Fruit fly (Drosophila melanogaster): Measurements from ENCODE around the gene VAChT.
A peak's percentile ranks its signal among the peaks of the same experiment; 100 is the strongest.

The VAChT gene

dm6 chr3R:18743270-18743922 lies 38.1 kb downstream of the VAChT start, which contains the start of gene Mekk1 (continued):
- TF ChIP-seq pros (GFP tag; optimal IDR thresholded peaks at IDR 0.05) (peak; percentile 27), nmo (GFP tag; optimal IDR thresholded peaks at IDR 0.05) (peak; percentile 47), CG2712 (tag; optimal IDR thresholded peaks at IDR 0.05) (peak; percentile 26), CG15269 (tag; optimal IDR thresholded peaks at IDR 0.05) (peak; percentile 53), Stat92E (GFP tag; optimal IDR thresholded peaks at IDR 0.05) (peak in 1 of 3 experiments; percentile 52), CG12236 (GFP tag; optimal IDR thresholded peaks at IDR 0.05) (no peak), tll (GFP tag; optimal IDR thresholded peaks at IDR 0.05) (no peak), HLH4C (GFP tag; IDR thresholded peaks at IDR 0.05; ENCODE audit: partially characterized antibody) (peak; percentile 45; the same call in 1 of the 3 replicates), Rx (GFP tag; IDR thresholded peaks at IDR 0.05) (no peak), CG2202 (tag; optimal IDR thresholded peaks at IDR 0.05) (no peak), CG13287 (GFP tag; IDR thresholded peaks at IDR 0.05; ENCODE audit: partially characterized antibody) (peak; percentile 74), CG10274 (GFP tag; optimal IDR thresholded peaks at IDR 0.05) (no peak), MTF-1 (GFP tag; optimal IDR thresholded peaks at IDR 0.05; ENCODE audit: borderline replicate concordance) (no peak), otp (GFP tag; IDR thresholded peaks at IDR 0.05) (0 out of 3 replicates have a peak, but pooled peaks have one; percentile 25), NFAT (GFP tag; IDR thresholded peaks at IDR 0.05) (no peak), CG17361 (GFP tag; IDR thresholded peaks at IDR 0.05) (peak; percentile 58), CG1792 (GFP tag; optimal IDR thresholded peaks at IDR 0.05) (peak; percentile 35), disco-r (GFP tag; optimal IDR thresholded peaks at IDR 0.05) (no peak), CG16813 (GFP tag; IDR thresholded peaks at IDR 0.05; ENCODE audit: partially characterized antibody) (peak; percentile 61), pzg (GFP tag; optimal IDR thresholded peaks at IDR 0.05) (peak; percentile 67), NfI (GFP tag; optimal IDR thresholded peaks at IDR 0.05) (peak; percentile 63), H15 (GFP tag; IDR thresholded peaks at IDR 0.05) (no peak), CG42726 (GFP tag; IDR thresholded peaks at IDR 0.05; ENCODE audit: partially characterized antibody) (no peak), HLH54F (GFP tag; optimal IDR thresholded peaks at IDR 0.05) (peak; percentile 67), Meics (GFP tag; optimal IDR thresholded peaks at IDR 0.05) (peak; percentile 56), CG6175 (GFP tag; IDR thresholded peaks at IDR 0.05) (no peak), CG9817 (tag; optimal IDR thresholded peaks at IDR 0.05) (peak; percentile 60), salm (tag; optimal IDR thresholded peaks at IDR 0.05) (no peak), CG1647 (GFP tag; optimal IDR thresholded peaks at IDR 0.05) (no peak), CG1024 (GFP tag; IDR thresholded peaks at IDR 0.05) (no peak), rib (GFP tag; IDR thresholded peaks at IDR 0.05) (no peak), GATAe (GFP tag; conservative IDR thresholded peaks at IDR 0.05) (no peak), CG3995 (GFP tag; optimal IDR thresholded peaks at IDR 0.05) (peak; percentile 82), dmrt99B (tag; optimal IDR thresholded peaks at IDR 0.05) (peak; percentile 30), CG12942 (GFP tag; optimal IDR thresholded peaks at IDR 0.05) (peak; percentile 25), usp (GFP tag; optimal IDR thresholded peaks at IDR 0.05) (no peak), sd (tag; optimal IDR thresholded peaks at IDR 0.05) (no peak), ems (GFP tag; optimal IDR thresholded peaks at IDR 0.05) (peak; percentile 26), ranshi (GFP tag; IDR thresholded peaks at IDR 0.05) (no peak), Ravus (GFP tag; IDR thresholded peaks at IDR 0.05) (no peak), CTCF (GFP tag; optimal IDR thresholded peaks at IDR 0.05) (peak; percentile 34), CG10147 (GFP tag; optimal IDR thresholded peaks at IDR 0.05) (peak; percentile 67), Pdp1 (GFP tag; optimal IDR thresholded peaks at IDR 0.05) (peak; percentile 32 to 42), jing (GFP tag; optimal IDR thresholded peaks at IDR 0.05) (no peak), wek (GFP tag; optimal IDR thresholded peaks at IDR 0.05) (no peak), oc (tag; optimal IDR thresholded peaks at IDR 0.05) (no peak), dpn (GFP tag; optimal IDR thresholded peaks at IDR 0.05) (peak; percentile 39 to 52), CG7987 (GFP tag; optimal IDR thresholded peaks at IDR 0.05) (no peak), CG30431 (GFP tag; optimal IDR thresholded peaks at IDR 0.05) (no peak)

Measured in whole organism, embryonic.